Worm (Caenorhabditis elegans) whole organism, L1 larva: ENCODE measurements around the gene mlh-1.

Experiments
- C34B4.2 ChIP-seq: sonication (generic microtip); optimal IDR thresholded peaks from 2 replicates; lab custom pipeline; 2017; ENCODE audit warnings: mild to moderate bottlenecking, missing genetic modification characterization, missing compliant biosample characterization
- F16B12.6 ChIP-seq: fragments of 150-350 bp; optimal IDR thresholded peaks from 2 replicates; lab custom pipeline; 2014; ENCODE audit warnings: missing biosample characterization, missing genetic modification characterization
- Y116A8C.19 ChIP-seq: sonication (generic microtip); optimal IDR thresholded peaks from 2 replicates; lab custom pipeline; 2016; ENCODE audit warnings: missing compliant biosample characterization, missing genetic modification characterization, borderline replicate concordance
- alr-1 ChIP-seq: fragments of 200-800 bp; sonication (Bioruptor generic); optimal IDR thresholded peaks from 2 replicates; lab custom pipeline; 2018; ENCODE audit warnings: borderline replicate concordance, mild to moderate bottlenecking, missing genetic modification characterization, missing compliant biosample characterization
- ceh-8 ChIP-seq: fragments of 200-800 bp; sonication (Bioruptor generic); optimal IDR thresholded peaks from 2 replicates; lab custom pipeline; 2018; ENCODE audit warnings: mild to moderate bottlenecking, missing genetic modification characterization, moderate library complexity, missing compliant biosample characterization
- ceh-90 ChIP-seq: sonication (generic microtip); optimal IDR thresholded peaks from 2 replicates; lab custom pipeline; 2016; ENCODE audit warnings: missing genetic modification characterization, missing compliant biosample characterization
- ces-1 ChIP-seq: fragments of 150-350 bp; optimal IDR thresholded peaks from 2 replicates; lab custom pipeline; 2014; ENCODE audit warnings: missing biosample characterization, missing genetic modification reagents, missing genetic modification characterization
- dpl-1 ChIP-seq, 3 experiments: fragments of 150-350 bp in 2 of 3; sonication (generic microtip) in 1 of 3; optimal IDR thresholded peaks; 2 replicates each; lab custom pipeline; 2014 to 2017; ENCODE audit warnings: missing biosample characterization in 3 of 3, missing genetic modification characterization in 3 of 3, missing genetic modification reagents in 3 of 3
- dsc-1 ChIP-seq: sonication (generic microtip); optimal IDR thresholded peaks from 2 replicates; lab custom pipeline; 2016; ENCODE audit warnings: mild to moderate bottlenecking, missing genetic modification characterization, missing compliant biosample characterization
- efl-1 ChIP-seq, 4 experiments: fragments of 150-350 bp; optimal IDR thresholded peaks in 3 of 4; peaks in 1 of 4; 1 replicate in 1 of 4; 2 replicates in 3 of 4; lab custom pipeline; 2014; ENCODE audit warnings: missing biosample characterization in 2 of 4, missing genetic modification characterization in 2 of 4, missing genetic modification reagents in 2 of 4
- egl-13 ChIP-seq: sonication (generic microtip); optimal IDR thresholded peaks from 2 replicates; lab custom pipeline; 2016; ENCODE audit warnings: missing genotype, missing genetic modification reagents, missing genetic modification characterization, missing compliant biosample characterization
- egl-27 ChIP-seq, 2 experiments: fragments of 150-350 bp in 1 of 2; sonication (generic microtip); optimal IDR thresholded peaks; 3 replicates each; lab custom pipeline; 2017 to 2018; ENCODE audit warnings: missing biosample characterization in 2 of 2, missing genetic modification characterization in 2 of 2, missing genetic modification reagents in 2 of 2
- fkh-10 ChIP-seq: sonication (generic microtip); optimal IDR thresholded peaks from 2 replicates; lab custom pipeline; 2017; ENCODE audit warnings: missing biosample characterization, missing genetic modification reagents, missing genetic modification characterization
- fos-1 ChIP-seq: fragments of 150-350 bp; optimal IDR thresholded peaks from 2 replicates; lab custom pipeline; 2014; ENCODE audit warnings: missing biosample characterization, missing genetic modification characterization
- grh-1 ChIP-seq: fragments of 200-800 bp; sonication (Bioruptor generic); IDR thresholded peaks from 2 replicates; pipeline ENCODE4 v1.3.6; 2022; ENCODE audit warnings: missing genetic modification reagents, missing genetic modification characterization, missing compliant biosample characterization
- hlh-17 ChIP-seq: fragments of 200-800 bp; sonication (Bioruptor generic); optimal IDR thresholded peaks from 2 replicates; lab custom pipeline; 2018; ENCODE audit warnings: missing genetic modification characterization, mild to moderate bottlenecking, missing compliant biosample characterization, moderate library complexity, borderline replicate concordance
- hlh-4 ChIP-seq: sonication (generic microtip); optimal IDR thresholded peaks from 2 replicates; lab custom pipeline; 2016; ENCODE audit warnings: mild to moderate bottlenecking, missing genetic modification characterization, missing compliant biosample characterization
- jun-1 ChIP-seq: fragments of 150-350 bp; optimal IDR thresholded peaks from 2 replicates; lab custom pipeline; 2014; ENCODE audit warnings: missing biosample characterization, missing genetic modification reagents, missing genetic modification characterization
- lin-14 ChIP-seq: fragments of 200-800 bp; sonication (Bioruptor generic); optimal IDR thresholded peaks from 2 replicates; lab custom pipeline; 2018; ENCODE audit warnings: mild to moderate bottlenecking, missing genetic modification characterization, moderate library complexity, missing compliant biosample characterization
- lin-35 ChIP-seq, 2 experiments: fragments of 150-350 bp; optimal IDR thresholded peaks; 2 replicates each; lab custom pipeline; 2014; ENCODE audit warnings: missing biosample characterization in 2 of 2, missing genetic modification characterization in 2 of 2, missing genetic modification reagents in 2 of 2
- lir-3 ChIP-seq: sonication (generic microtip); optimal IDR thresholded peaks from 2 replicates; lab custom pipeline; 2016; ENCODE audit warnings: mild to moderate bottlenecking, missing genetic modification characterization, moderate library complexity, missing compliant biosample characterization; ENCODE audit not compliant: poor library complexity
- mab-9 ChIP-seq: fragments of 200-800 bp; sonication (Bioruptor generic); IDR thresholded peaks from 2 replicates; pipeline ENCODE4 v1.3.6; 2022; ENCODE audit warnings: missing genetic modification reagents, missing genetic modification characterization, missing compliant biosample characterization
- nhr-12 ChIP-seq: sonication (generic microtip); optimal IDR thresholded peaks from 2 replicates; lab custom pipeline; 2017; ENCODE audit warnings: missing biosample characterization, missing genetic modification characterization
- nhr-19 ChIP-seq: fragments of 200-800 bp; sonication (Bioruptor generic); conservative IDR thresholded peaks from 2 replicates; pipeline ENCODE4 v1.3.6; 2022; ENCODE audit warnings: missing genetic modification characterization, missing compliant biosample characterization
- nhr-20 ChIP-seq: sonication (generic microtip); optimal IDR thresholded peaks from 2 replicates; lab custom pipeline; 2016; ENCODE audit warnings: mild to moderate bottlenecking, missing genetic modification characterization, missing compliant biosample characterization
- nhr-76 ChIP-seq: sonication (generic microtip); optimal IDR thresholded peaks from 2 replicates; lab custom pipeline; 2017; ENCODE audit warnings: missing biosample characterization, missing genetic modification characterization
- nhr-77 ChIP-seq: fragments of 150-350 bp; optimal IDR thresholded peaks from 2 replicates; lab custom pipeline; 2014; ENCODE audit warnings: missing biosample characterization, missing genetic modification characterization
- nhr-90 ChIP-seq: sonication (generic microtip); optimal IDR thresholded peaks from 2 replicates; lab custom pipeline; 2016; ENCODE audit warnings: mild to moderate bottlenecking, missing genetic modification characterization, missing compliant biosample characterization; ENCODE audit not compliant: poor library complexity
- pqm-1 ChIP-seq: sonication (generic microtip); optimal IDR thresholded peaks from 3 replicates; lab custom pipeline; 2017; ENCODE audit warnings: missing biosample characterization, missing genetic modification characterization
- tbx-2 ChIP-seq: sonication (generic microtip); optimal IDR thresholded peaks from 2 replicates; lab custom pipeline; 2016; ENCODE audit warnings: missing genetic modification characterization, missing compliant biosample characterization
- unc-98 ChIP-seq: fragments of 200-800 bp; sonication (Bioruptor generic); IDR thresholded peaks from 2 replicates; pipeline ENCODE4 v1.3.6; 2022; ENCODE audit warnings: missing genetic modification characterization, missing compliant biosample characterization
- xbp-1 ChIP-seq: sonication (generic microtip); optimal IDR thresholded peaks from 2 replicates; lab custom pipeline; 2016; ENCODE audit warnings: missing genetic modification characterization, missing compliant biosample characterization
- ztf-11 ChIP-seq, 2 experiments: sonication (generic microtip); optimal IDR thresholded peaks; 2 replicates each; lab custom pipeline; 2016 to 2017; ENCODE audit warnings: missing genetic modification characterization in 2 of 2, missing biosample characterization in 1 of 2, missing compliant biosample characterization in 1 of 2

mlh-1 gene

ce11 chrIII:13527424-13528097 is 13.2 kb upstream of the mlh-1 start, which contains the start of gene lron-13:
Gene lron-13, plus strand, starts transcription at chrIII:13527438.
- no peak for TF ChIP-seq Y116A8C.19 (tag; lab: Kevin White, UChicago)
- no peak for TF ChIP-seq jun-1 (tag; lab: Kevin White, UChicago)
- peak; percentile 0 for TF ChIP-seq nhr-90 (tag; lab: Kevin White, UChicago)
- no peak for TF ChIP-seq efl-1 (optimal IDR thresholded peaks at IDR 0.05; lab: Kevin White, UChicago)
- TF ChIP-seq efl-1 (GFP tag; optimal IDR thresholded peaks at IDR 0.05 in 1 of 2; lab: Kevin White, UChicago) = peak in 1 of 2 experiments; percentile 88
- TF ChIP-seq mab-9 (GFP tag; lab: Robert Waterston, UW) = no peak
- peak in 1 of 2 experiments; percentile 31 for TF ChIP-seq lin-35 (GFP tag; optimal IDR thresholded peaks at IDR 0.05; lab: Kevin White, UChicago)
- TF ChIP-seq unc-98 = no peak
- TF ChIP-seq, all 84 proteins: peak for 3

- peak; percentile 23 for TF ChIP-seq lin-14
- TF ChIP-seq fkh-10 (GFP tag; lab: Kevin White, UChicago) = peak; percentile 75
- no peak for TF ChIP-seq hlh-17
- TF ChIP-seq, all 84 proteins: peak for 2
Observed at ce11 chrIII:13526702-13527101, 12.3 kb upstream of the mlh-1 start.

- TF ChIP-seq hlh-4 (tag; lab: Kevin White, UChicago) (no peak), nhr-77 (tag; lab: Kevin White, UChicago) (no peak), nhr-76 (tag; lab: Kevin White, UChicago) (no peak), ztf-11 (tag; optimal IDR thresholded peaks at IDR 0.05; lab: Kevin White, UChicago) (no peak)
- TF ChIP-seq, all 84 proteins: peak for 0
Observed at ce11 chrIII:13526191-13526590, 11.8 kb upstream of the mlh-1 start.

- TF ChIP-seq nhr-19 (no peak), efl-1 (optimal IDR thresholded peaks at IDR 0.05; lab: Kevin White, UChicago) (no peak), efl-1 (GFP tag; optimal IDR thresholded peaks at IDR 0.05 in 1 of 2; lab: Kevin White, UChicago) (peak in 1 of 2 experiments; percentile 6), egl-13 (tag; lab: Kevin White, UChicago) (no peak), xbp-1 (no peak), alr-1 (tag; lab: Kevin White, UChicago) (peak; percentile 11)
Observed at ce11 chrIII:13525118-13525839, 10.9 kb upstream of the mlh-1 start.

- TF ChIP-seq ceh-90 (no peak), nhr-20 (tag; lab: Kevin White, UChicago) (no peak), unc-98 (no peak), dsc-1 (no peak), F16B12.6 (tag; lab: Kevin White, UChicago) (no peak), fkh-10 (GFP tag; lab: Kevin White, UChicago) (no peak)
Observed at ce11 chrIII:13524021-13524420, 9.7 kb upstream of the mlh-1 start, which contains the start of gene pod-1. Gene pod-1, minus strand, starts transcription at chrIII:13524121.

ce11 chrIII:13518437-13518836 is 4.1 kb upstream of the mlh-1 start:
- TF ChIP-seq C34B4.2 (tag; lab: Kevin White, UChicago) (no peak), ztf-11 (tag; optimal IDR thresholded peaks at IDR 0.05; lab: Kevin White, UChicago) (no peak), lir-3 (tag; lab: Kevin White, UChicago) (no peak), fos-1 (no peak), nhr-76 (tag; lab: Kevin White, UChicago) (no peak), efl-1 (optimal IDR thresholded peaks at IDR 0.05; lab: Kevin White, UChicago) (no peak), efl-1 (GFP tag; optimal IDR thresholded peaks at IDR 0.05 in 1 of 2; lab: Kevin White, UChicago) (peak in 1 of 2 experiments; percentile 85)

ce11 chrIII:13510753-13511152 is 3.6 kb downstream of the mlh-1 start:
- no peak for TF ChIP-seq dpl-1 (GFP tag; optimal IDR thresholded peaks at IDR 0.05; lab: Kevin White, UChicago)
- TF ChIP-seq egl-27 (tag; optimal IDR thresholded peaks at IDR 0.05; lab: Kevin White, UChicago) = no peak
- no peak for TF ChIP-seq ces-1 (GFP tag; lab: Kevin White, UChicago)
- no peak for TF ChIP-seq nhr-12 (tag; lab: Kevin White, UChicago)
- no peak for TF ChIP-seq pqm-1 (tag; lab: Kevin White, UChicago)
- TF ChIP-seq ceh-8 (GFP tag; lab: Kevin White, UChicago) = no peak
- no peak for TF ChIP-seq grh-1 (GFP tag; lab: Robert Waterston, UW)
- no peak for TF ChIP-seq tbx-2 (tag; lab: Kevin White, UChicago)
